Worm (Caenorhabditis elegans): ENCODE results near the gene vha-9.

The vha-9 gene

DNA sequence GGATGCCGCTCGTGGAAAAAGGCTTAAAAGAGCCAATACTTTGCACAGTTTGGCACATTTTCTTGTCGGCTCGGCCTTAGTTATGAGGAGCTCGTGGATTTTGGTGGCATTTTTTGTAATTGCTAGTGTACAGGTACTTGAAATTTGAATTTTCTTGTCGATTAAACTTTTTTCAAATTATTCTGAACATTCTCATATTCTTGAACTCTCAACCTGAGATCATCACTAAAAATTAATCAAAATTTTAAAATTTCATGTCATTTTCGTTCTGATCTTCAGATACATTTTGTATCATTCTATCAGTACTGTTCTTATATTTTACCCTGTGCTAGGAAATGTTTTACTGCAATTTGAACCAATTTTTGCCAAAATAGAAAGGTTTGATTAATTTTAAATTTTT is 17.9 kb upstream of the vha-9 start, which contains the start of gene idpp-4:
TSS of gene idpp-4 (plus strand) at position 51 of the 400 bp plus-strand sequence.
- no peak for TF ChIP-seq xnd-1 (tag; optimal IDR thresholded peaks at IDR 0.05)
- TF ChIP-seq hmg-1.2 (GFP tag; IDR thresholded peaks at IDR 0.05) = no peak
- TF ChIP-seq snpc-4 (GFP tag; optimal IDR thresholded peaks at IDR 0.05) = no peak
- no peak for TF ChIP-seq snpc-4 (tag; optimal IDR thresholded peaks at IDR 0.05)
- TF ChIP-seq D2030.7 (GFP tag; IDR thresholded peaks at IDR 0.05) = no peak
- TF ChIP-seq rec-8 (tag; optimal IDR thresholded peaks at IDR 0.05) = no peak

- TF ChIP-seq rpc-1 (optimal IDR thresholded peaks at IDR 0.05) = no peak
- TF ChIP-seq rpc-1 (tag; optimal IDR thresholded peaks at IDR 0.05) = no peak
- no peak for TF ChIP-seq snpc-4 (GFP tag; optimal IDR thresholded peaks at IDR 0.05)
- no peak for TF ChIP-seq snpc-4 (tag; optimal IDR thresholded peaks at IDR 0.05)
- no peak for TF ChIP-seq lin-35 (GFP tag; optimal IDR thresholded peaks at IDR 0.05)
- TF ChIP-seq hmg-1.2 (GFP tag; IDR thresholded peaks at IDR 0.05) = no peak
- TF ChIP-seq ceh-79 (tag; optimal IDR thresholded peaks at IDR 0.05) = no peak
- no peak for TF ChIP-seq C06A6.2 (GFP tag; conservative IDR thresholded peaks at IDR 0.05)
- no peak for TF ChIP-seq xnd-1 (tag; optimal IDR thresholded peaks at IDR 0.05)
- TF ChIP-seq D2030.7 (GFP tag; IDR thresholded peaks at IDR 0.05) = no peak
- no peak for TF ChIP-seq Y79H2A.3 (GFP tag; conservative IDR thresholded peaks at IDR 0.05)
- no peak for TF ChIP-seq dpl-1 (GFP tag; optimal IDR thresholded peaks at IDR 0.05)
- no peak for TF ChIP-seq ZK185.1 (tag; optimal IDR thresholded peaks at IDR 0.05; ENCODE audit: poor library complexity, severe bottlenecking)
- no peak for TF ChIP-seq hlh-12 (tag; optimal IDR thresholded peaks at IDR 0.05)
- TF ChIP-seq Y53G8AR.9 (GFP tag; conservative IDR thresholded peaks at IDR 0.05) = no peak
- no peak for TF ChIP-seq ama-1 (optimal IDR thresholded peaks at IDR 0.05)
- no peak for TF ChIP-seq ama-1 (GFP tag; optimal IDR thresholded peaks at IDR 0.05)
- TF ChIP-seq hrde-1 (tag; optimal IDR thresholded peaks at IDR 0.05; ENCODE audit: borderline replicate concordance) = no peak
- TF ChIP-seq F23B12.7 (tag; optimal IDR thresholded peaks at IDR 0.05; ENCODE audit: insufficient read depth) = no peak
Measured at ce11 chrII:10317007-10317406, 13.5 kb upstream of the vha-9 start, which contains the start of gene M02G9.4. Gene M02G9.4 (plus strand): TSS chrII:10317307.

DNA sequence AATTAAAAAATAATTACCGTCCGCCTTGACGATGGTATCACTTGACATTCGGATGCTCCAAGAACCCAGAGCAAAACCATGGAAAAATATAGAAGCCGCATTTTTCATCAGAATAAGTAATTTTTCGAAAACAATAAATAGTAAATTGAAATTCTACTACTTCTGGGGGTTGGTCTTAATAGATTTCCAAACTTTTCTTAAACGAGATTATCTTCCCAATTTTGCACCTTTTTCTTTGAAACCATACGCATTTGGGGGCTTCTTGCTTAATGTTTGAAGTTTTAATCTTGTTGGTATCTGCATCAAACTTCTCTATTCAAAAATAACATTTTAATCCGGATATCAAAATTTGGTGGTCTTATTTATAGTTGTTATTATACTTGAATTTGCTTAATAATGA is 12.6 kb upstream of the vha-9 start, which contains the start of gene gcy-5:
TSS of gene gcy-5 (minus strand) at position 101 of the 400 bp plus-strand sequence.
- TF ChIP-seq tbp1 (GFP tag; optimal IDR thresholded peaks at IDR 0.05) = no peak
- no peak for TF ChIP-seq sea-2 (GFP tag; IDR thresholded peaks at IDR 0.05)
- no peak for TF ChIP-seq T26A5.8 (tag; optimal IDR thresholded peaks at IDR 0.05)
- TF ChIP-seq nhr-90 (tag; optimal IDR thresholded peaks at IDR 0.05) = no peak
- TF ChIP-seq mcd-1 (GFP tag; IDR thresholded peaks at IDR 0.05) = no peak
- no peak for TF ChIP-seq F57C9.4 (tag; optimal IDR thresholded peaks at IDR 0.05)
- no peak for TF ChIP-seq snpc-1.1 (tag; optimal IDR thresholded peaks at IDR 0.05; ENCODE audit: insufficient read depth)
- no peak for TF ChIP-seq C17E4.6 (GFP tag; IDR thresholded peaks at IDR 0.05)
- no peak for TF ChIP-seq ceh-100 (GFP tag; IDR thresholded peaks at IDR 0.05)
- TF ChIP-seq dpl-1 (GFP tag; optimal IDR thresholded peaks at IDR 0.05) = no peak
- no peak for TF ChIP-seq dox-1 (GFP tag; IDR thresholded peaks at IDR 0.05)
- TF ChIP-seq B0019.2 (GFP tag; conservative IDR thresholded peaks at IDR 0.05) = no peak
- TF ChIP-seq rpc-1 (optimal IDR thresholded peaks at IDR 0.05) = no peak
- TF ChIP-seq rpc-1 (tag; optimal IDR thresholded peaks at IDR 0.05) = no peak
- TF ChIP-seq F52B5.7 (tag; optimal IDR thresholded peaks at IDR 0.05) = no peak
- TF ChIP-seq gei-17 (GFP tag; optimal IDR thresholded peaks at IDR 0.05) = no peak

DNA sequence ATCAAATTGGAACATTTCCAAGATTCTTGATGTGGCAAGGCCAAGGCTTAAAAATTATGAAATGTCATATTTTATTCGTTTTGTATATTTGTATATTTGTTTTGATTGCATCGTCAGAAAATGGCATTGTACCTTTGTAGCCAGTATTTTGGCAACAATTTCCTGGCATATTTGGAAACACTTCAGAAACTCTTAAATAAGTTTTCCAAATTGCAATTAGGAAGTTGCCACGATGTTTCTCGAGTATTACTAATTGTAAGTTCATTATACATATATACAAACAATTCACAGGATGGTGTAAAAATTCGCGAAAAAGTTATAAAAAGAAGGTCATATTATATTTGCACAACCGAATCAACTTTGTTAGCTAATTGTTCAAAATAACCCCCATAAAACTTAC is 11.7 kb upstream of the vha-9 start, which contains the start of gene idpp-8:
TSS of gene idpp-8 (plus strand) at position 301 of the 400 bp plus-strand sequence.
- TF ChIP-seq hlh-26 (GFP tag; conservative IDR thresholded peaks at IDR 0.05) (no peak), tlf-1 (GFP tag; optimal IDR thresholded peaks at IDR 0.05) (no peak), dpff-1 (tag; optimal IDR thresholded peaks at IDR 0.05) (no peak), mel-28 (tag; optimal IDR thresholded peaks at IDR 0.05; ENCODE audit: borderline replicate concordance) (no peak), nfyb-1 (GFP tag; IDR thresholded peaks at IDR 0.05) (no peak), somi-1 (GFP tag; optimal IDR thresholded peaks at IDR 0.05) (no peak), ama-1 (optimal IDR thresholded peaks at IDR 0.05) (no peak), ama-1 (GFP tag; optimal IDR thresholded peaks at IDR 0.05) (no peak), C17E4.6 (GFP tag; IDR thresholded peaks at IDR 0.05) (no peak)
